Fruit fly (Drosophila melanogaster) whole organism, wandering third instar larva: ENCODE results near the gene CG31661.

Experiments used
- Dfd ChIP-seq: fragments of >200 bp; optimal IDR thresholded peaks from 2 replicates; lab custom pipeline; 2017; ENCODE audit warnings: missing biosample characterization, missing genetic modification characterization
- GATAd ChIP-seq: sonication (Bioruptor generic); optimal IDR thresholded peaks from 2 replicates; lab custom pipeline; 2016; ENCODE audit warnings: missing biosample characterization, missing genetic modification characterization
- HLH106 ChIP-seq: fragments of 200-800 bp; optimal IDR thresholded peaks from 3 replicates; lab custom pipeline; 2019; ENCODE audit warnings: missing biosample characterization, mild to moderate bottlenecking, missing genetic modification characterization, moderate library complexity
- Hr78 ChIP-seq: fragments of >200 bp; optimal IDR thresholded peaks from 2 replicates; lab custom pipeline; 2017; ENCODE audit warnings: missing biosample characterization, missing genetic modification characterization
- Mio ChIP-seq: sonication (Bioruptor generic); optimal IDR thresholded peaks from 2 replicates; lab custom pipeline; 2016; ENCODE audit warnings: missing biosample characterization, missing genetic modification characterization
- Vsx2 ChIP-seq: fragments of 200-300, 225-300 bp; sonication (Bioruptor generic); optimal IDR thresholded peaks from 2 replicates; lab custom pipeline; 2018; ENCODE audit warnings: missing biosample characterization, missing genetic modification characterization; ENCODE audit not compliant: partially characterized antibody
- br ChIP-seq: fragments of 200-800 bp; sonication (Bioruptor generic); optimal IDR thresholded peaks from 2 replicates; lab custom pipeline; 2016; ENCODE audit warnings: missing biosample characterization, missing genetic modification characterization
- dsf ChIP-seq: sonication (Bioruptor generic); optimal IDR thresholded peaks from 2 replicates; lab custom pipeline; 2016; ENCODE audit warnings: missing biosample characterization, missing genetic modification characterization, borderline replicate concordance
- ey ChIP-seq: fragments of 200-800 bp; sonication (Bioruptor generic); optimal IDR thresholded peaks from 2 replicates; lab custom pipeline; 2016; ENCODE audit warnings: missing biosample characterization, missing genetic modification characterization
- fru ChIP-seq: fragments of 200-800 bp; sonication (Bioruptor generic); optimal IDR thresholded peaks from 3 replicates; lab custom pipeline; 2016; ENCODE audit warnings: missing biosample characterization, mild to moderate bottlenecking, missing genetic modification characterization
- lola ChIP-seq: fragments of >200 bp; optimal IDR thresholded peaks from 2 replicates; lab custom pipeline; 2017; ENCODE audit warnings: missing biosample characterization, missing genetic modification characterization
- pan ChIP-seq: fragments of >200 bp; optimal IDR thresholded peaks from 2 replicates; lab custom pipeline; 2017
- sv ChIP-seq: fragments of 200-800 bp; sonication (Bioruptor generic); optimal IDR thresholded peaks from 3 replicates; lab custom pipeline; 2016; ENCODE audit warnings: missing biosample characterization, missing genetic modification characterization

DNA sequence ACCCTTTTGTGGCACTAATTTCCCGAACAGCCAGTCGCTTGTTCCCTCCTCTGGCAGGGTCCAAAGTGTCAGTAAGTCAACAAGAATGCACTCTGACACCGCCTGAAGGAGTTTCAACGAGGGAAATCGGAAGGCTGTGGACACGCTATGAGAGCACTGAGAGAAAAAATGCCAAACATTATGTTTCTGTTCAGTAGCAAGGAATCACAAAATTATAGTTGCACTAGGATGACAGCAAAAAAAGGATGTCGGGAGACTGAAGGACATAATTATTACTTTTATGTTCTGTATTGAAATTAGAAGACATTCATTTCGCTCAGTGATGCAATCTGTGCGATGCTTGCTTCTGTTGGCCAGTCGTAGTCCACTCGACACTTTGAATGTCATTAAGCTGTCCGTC, 12.7 kb downstream of the CG31661 start:
- TF ChIP-seq sv (GFP tag; lab: Kevin White, UChicago) (no peak), ey (GFP tag; lab: Kevin White, UChicago) (no peak), Vsx2 (no peak), lola (GFP tag; lab: Kevin White, UChicago) (no peak), br (no peak), GATAd (GFP tag; lab: Kevin White, UChicago) (no peak), dsf (GFP tag; lab: Kevin White, UChicago) (no peak), fru (GFP tag; lab: Kevin White, UChicago) (no peak), HLH106 (no peak), Dfd (GFP tag; lab: Kevin White, UChicago) (no peak), pan (lab: Kevin White, UChicago) (no peak), Mio (GFP tag; lab: Kevin White, UChicago) (no peak), Hr78 (no peak)
